Worm (Caenorhabditis elegans) whole organism, L3 larva: ENCODE measurements around the gene C14A6.8.
"Not testable (repeated sequence)": the region's sequence is repeated elsewhere in the genome, so short reads cannot be mapped to it uniquely, and the experiment has no call there.

Experiments used
- ZK546.5 ChIP-seq: sonication (generic microtip); optimal IDR thresholded peaks from 2 replicates; lab custom pipeline; 2017; ENCODE audit warnings: missing biosample characterization, missing genetic modification characterization
- aly-2 ChIP-seq: fragments of 150-350 bp; optimal IDR thresholded peaks from 2 replicates; lab custom pipeline; 2014; ENCODE audit warnings: missing biosample characterization, missing genetic modification characterization
- ceh-16 ChIP-seq: sonication (generic microtip); optimal IDR thresholded peaks from 2 replicates; lab custom pipeline; 2017; ENCODE audit warnings: missing biosample characterization, missing genetic modification characterization
- ceh-28 ChIP-seq: fragments of 150-350 bp; optimal IDR thresholded peaks from 2 replicates; lab custom pipeline; 2014; ENCODE audit warnings: missing biosample characterization, missing genetic modification reagents, missing genetic modification characterization
- ceh-9 ChIP-seq: sonication (generic microtip); optimal IDR thresholded peaks from 2 replicates; lab custom pipeline; 2018; ENCODE audit warnings: missing biosample characterization, missing genetic modification characterization
- daf-12 ChIP-seq: fragments of 150-350 bp; optimal IDR thresholded peaks from 2 replicates; lab custom pipeline; 2014; ENCODE audit warnings: missing biosample characterization, missing genetic modification reagents, missing genetic modification characterization
- egl-27 ChIP-seq: sonication (generic microtip); optimal IDR thresholded peaks from 4 replicates; lab custom pipeline; 2017; ENCODE audit warnings: missing biosample characterization, missing genetic modification reagents, missing genetic modification characterization
- egl-5 ChIP-seq: fragments of 150-350 bp; optimal IDR thresholded peaks from 2 replicates; lab custom pipeline; 2017; ENCODE audit warnings: missing biosample characterization, missing genetic modification reagents, missing genetic modification characterization, inconsistent platforms
- eor-1 ChIP-seq, 2 experiments: fragments of 150-350 bp; optimal IDR thresholded peaks; 2 replicates each; lab custom pipeline; 2014 to 2018; ENCODE audit warnings: missing biosample characterization in 2 of 2, missing genetic modification characterization in 2 of 2
- fkh-2 ChIP-seq: fragments of 150-350 bp; optimal IDR thresholded peaks from 2 replicates; lab custom pipeline; 2014; ENCODE audit warnings: missing biosample characterization, missing genetic modification reagents, missing genetic modification characterization
- fos-1 ChIP-seq: fragments of 150-350 bp; optimal IDR thresholded peaks from 2 replicates; lab custom pipeline; 2014; ENCODE audit warnings: missing biosample characterization, missing genetic modification characterization
- hmg-11 ChIP-seq: sonication (generic microtip); optimal IDR thresholded peaks from 2 replicates; lab custom pipeline; 2016; ENCODE audit warnings: missing genetic modification characterization, missing compliant biosample characterization
- lin-15B ChIP-seq: fragments of 150-350 bp; optimal IDR thresholded peaks from 2 replicates; lab custom pipeline; 2014; ENCODE audit warnings: missing biosample characterization, missing genetic modification characterization
- lin-39 ChIP-seq: fragments of 150-350 bp; optimal IDR thresholded peaks from 2 replicates; lab custom pipeline; 2018; ENCODE audit warnings: missing biosample characterization, missing genetic modification reagents, missing genetic modification characterization
- lsy-12 ChIP-seq: sonication (generic microtip); optimal IDR thresholded peaks from 2 replicates; lab custom pipeline; 2016; ENCODE audit warnings: mild to moderate bottlenecking, missing genetic modification characterization, missing compliant biosample characterization
- mdl-1 ChIP-seq: fragments of 150-350 bp; optimal IDR thresholded peaks from 2 replicates; lab custom pipeline; 2014; ENCODE audit warnings: missing biosample characterization, missing genetic modification characterization
- mml-1 ChIP-seq: fragments of 150-350 bp; sonication (generic microtip); optimal IDR thresholded peaks from 3 replicates; lab custom pipeline; 2014; ENCODE audit warnings: missing biosample characterization, missing genetic modification characterization
- nfya-1 ChIP-seq: sonication (generic microtip); optimal IDR thresholded peaks from 2 replicates; lab custom pipeline; 2017; ENCODE audit warnings: missing genetic modification characterization, mild to moderate bottlenecking, missing compliant biosample characterization, antibody characterized with exemption, moderate library complexity; ENCODE audit not compliant: insufficient read depth
- nhr-12 ChIP-seq: fragments of 150-350 bp; optimal IDR thresholded peaks from 2 replicates; lab custom pipeline; 2014; ENCODE audit warnings: missing biosample characterization, missing genetic modification characterization
- nhr-23 ChIP-seq: fragments of 150-350 bp; optimal IDR thresholded peaks from 2 replicates; lab custom pipeline; 2014; ENCODE audit warnings: missing biosample characterization, missing genetic modification reagents, missing genetic modification characterization
- nhr-237 ChIP-seq: fragments of 150-350 bp; optimal IDR thresholded peaks from 2 replicates; lab custom pipeline; 2014; ENCODE audit warnings: missing biosample characterization, missing genetic modification characterization
- nhr-25 ChIP-seq: sonication (generic microtip); optimal IDR thresholded peaks from 2 replicates; lab custom pipeline; 2017; ENCODE audit warnings: missing biosample characterization, missing genetic modification characterization
- nhr-28 ChIP-seq: fragments of 150-350 bp; optimal IDR thresholded peaks from 2 replicates; lab custom pipeline; 2014; ENCODE audit warnings: missing biosample characterization, missing genetic modification characterization
- nhr-43 ChIP-seq: sonication (generic microtip); optimal IDR thresholded peaks from 2 replicates; lab custom pipeline; 2016; ENCODE audit warnings: mild to moderate bottlenecking, missing genetic modification characterization, missing compliant biosample characterization; ENCODE audit not compliant: poor library complexity, severe bottlenecking
- nhr-67 ChIP-seq: fragments of 150-350 bp; optimal IDR thresholded peaks from 2 replicates; lab custom pipeline; 2014; ENCODE audit warnings: missing biosample characterization, missing genetic modification characterization
- nhr-76 ChIP-seq: fragments of 150-350 bp; sonication (generic microtip); optimal IDR thresholded peaks from 5 replicates; lab custom pipeline; 2014; ENCODE audit warnings: missing biosample characterization, missing genetic modification characterization
- nhr-77 ChIP-seq: fragments of 150-350 bp; optimal IDR thresholded peaks from 2 replicates; lab custom pipeline; 2014; ENCODE audit warnings: missing biosample characterization, missing genetic modification characterization
- pha-4 ChIP-seq: fragments of 150-350 bp; optimal IDR thresholded peaks from 2 replicates; lab custom pipeline; 2014; ENCODE audit warnings: missing biosample characterization, missing genetic modification reagents, missing genetic modification characterization
- pqm-1 ChIP-seq: fragments of 150-350 bp; optimal IDR thresholded peaks from 2 replicates; lab custom pipeline; 2017; ENCODE audit warnings: missing biosample characterization, missing genetic modification characterization, inconsistent platforms
- sea-2 ChIP-seq: fragments of 150-350 bp; sonication (generic microtip); optimal IDR thresholded peaks from 4 replicates; lab custom pipeline; 2014; ENCODE audit warnings: missing biosample characterization, missing genetic modification reagents, missing genetic modification characterization
- snpc-4 ChIP-seq: fragments of 150-350 bp; optimal IDR thresholded peaks from 2 replicates; lab custom pipeline; 2014; ENCODE audit warnings: missing biosample characterization, missing genetic modification characterization
- tbx-2 ChIP-seq: sonication (generic microtip); optimal IDR thresholded peaks from 2 replicates; lab custom pipeline; 2016; ENCODE audit warnings: mild to moderate bottlenecking, missing genetic modification characterization, missing compliant biosample characterization
- unc-39 ChIP-seq: sonication (generic microtip); optimal IDR thresholded peaks from 4 replicates; lab custom pipeline; 2017; ENCODE audit warnings: missing biosample characterization, missing genetic modification characterization
- ztf-4 ChIP-seq: fragments of 150-350 bp; optimal IDR thresholded peaks from 2 replicates; lab custom pipeline; 2014; ENCODE audit warnings: missing biosample characterization, missing genetic modification characterization

C14A6.8 gene

DNA sequence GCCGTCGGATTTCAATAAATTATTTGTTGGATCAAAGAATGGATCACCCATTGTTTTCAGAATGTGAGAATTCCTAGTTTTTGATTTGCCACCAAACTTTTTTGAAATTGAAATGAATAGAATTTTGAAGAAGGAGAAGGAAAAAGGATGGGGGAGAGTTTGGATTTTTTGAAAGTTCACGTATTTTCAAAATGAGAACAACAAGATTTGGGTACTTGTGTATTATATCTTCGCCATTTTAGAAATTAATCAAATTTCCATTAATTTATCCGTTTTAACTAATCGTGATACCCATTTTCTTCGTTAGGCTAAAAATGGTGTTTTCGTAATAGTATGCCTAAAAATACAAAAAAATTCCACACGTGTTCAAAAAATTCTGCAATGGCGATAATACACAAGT is at the start of gene C14A6.8:
Gene C14A6.8, minus strand, starts transcription at position 101 of the 400 bp plus-strand sequence.
- TF ChIP-seq aly-2 (no peak), pha-4 (tag; lab: Kevin White, UChicago) (no peak), nfya-1 (tag; lab: Kevin White, UChicago) (no peak), lsy-12 (tag; lab: Kevin White, UChicago) (no peak), ceh-16 (tag; lab: Kevin White, UChicago) (no peak), ceh-9 (no peak), nhr-77 (tag; lab: Kevin White, UChicago) (no peak), fos-1 (tag; lab: Kevin White, UChicago) (no peak), nhr-76 (no peak), nhr-67 (tag; lab: Kevin White, UChicago) (no peak), mml-1 (no peak), unc-39 (no peak), lin-39 (tag; lab: Kevin White, UChicago) (no peak), mdl-1 (tag; lab: Kevin White, UChicago) (no peak), nhr-12 (tag; lab: Kevin White, UChicago) (no peak), ztf-4 (tag; lab: Kevin White, UChicago) (no peak), fkh-2 (tag; lab: Kevin White, UChicago) (no peak)

DNA sequence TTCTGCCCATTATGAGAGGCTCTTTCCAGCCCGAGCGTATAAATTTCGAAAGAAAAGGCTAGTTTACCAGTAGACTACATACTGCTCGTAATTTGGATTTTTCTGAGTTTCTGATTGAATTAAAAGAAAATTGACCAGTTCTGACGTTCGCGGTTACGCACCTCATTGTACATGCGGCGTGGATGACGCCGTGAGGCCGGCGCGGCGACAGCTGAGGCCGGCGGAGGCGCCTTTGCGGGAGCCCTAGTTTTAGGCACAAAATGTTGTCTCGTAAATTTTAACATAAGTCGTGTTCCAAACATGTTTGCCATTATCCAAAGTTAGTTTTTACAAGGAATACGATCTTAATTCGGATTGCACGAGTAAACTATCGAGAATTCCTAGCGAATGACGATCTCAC is 45.3 kb upstream of the C14A6.8 start, which contains the start of gene F16H6.9:
Gene F16H6.9, plus strand, starts transcription at position 301 of the 400 bp plus-strand sequence.
- TF ChIP-seq egl-5; pqm-1 (tag; lab: Kevin White, UChicago); eor-1 (tag; optimal IDR thresholded peaks at IDR 0.05; lab: Kevin White, UChicago): not testable (repeated sequence)
- TF ChIP-seq, all 47 proteins: peak for 0; not testable (repeated sequence) for 47

DNA sequence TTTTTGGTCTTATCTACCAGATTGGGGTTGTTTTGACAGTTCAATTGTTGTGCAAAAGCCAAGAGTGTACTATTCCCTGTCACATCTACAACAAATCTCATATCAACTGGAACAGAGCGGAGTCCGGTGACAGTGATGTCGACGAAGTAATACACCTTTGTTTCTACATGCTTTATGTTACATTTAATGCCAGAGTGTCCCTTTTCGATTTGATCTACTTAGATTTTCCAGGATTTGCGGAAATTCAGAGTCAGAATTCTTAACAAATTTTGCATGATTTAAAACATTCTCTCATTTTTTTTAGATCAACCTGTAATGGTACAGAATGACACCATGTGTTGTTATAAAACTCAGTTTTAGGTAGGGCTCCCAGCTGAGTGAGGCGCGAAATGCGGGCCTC is 44.7 kb upstream of the C14A6.8 start, which contains the start of gene F16H6.8:
Gene F16H6.8, minus strand, starts transcription at position 101 of the 400 bp plus-strand sequence.
- TF ChIP-seq nhr-43, fos-1, nhr-28 (tag; lab: Kevin White, UChicago): not testable (repeated sequence)
- TF ChIP-seq, all 47 proteins: peak for 0; not testable (repeated sequence) for 47

DNA sequence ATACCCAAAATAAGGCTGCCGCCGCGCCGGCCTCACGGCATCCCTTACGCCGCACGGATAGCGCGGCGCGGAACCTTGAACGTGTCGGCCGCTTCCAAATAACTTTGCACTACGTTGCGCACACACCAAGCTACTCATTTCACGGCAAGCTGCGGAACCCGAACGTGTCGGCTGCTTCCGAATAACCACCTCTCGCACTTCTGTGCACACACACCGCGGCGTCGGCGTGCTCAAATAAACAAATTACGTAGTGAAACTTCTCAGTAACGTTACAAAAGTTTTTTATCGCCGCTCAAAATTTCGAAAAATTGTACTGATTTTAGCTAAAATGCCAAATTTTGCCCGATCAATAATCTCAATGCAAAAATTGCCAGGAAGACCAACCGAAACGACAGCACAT is 41.4 kb upstream of the C14A6.8 start:
- TF ChIP-seq nfya-1 (tag; lab: Kevin White, UChicago) = no peak
- no peak for TF ChIP-seq hmg-11
- TF ChIP-seq nhr-12 (tag; lab: Kevin White, UChicago) = no peak
- no peak for TF ChIP-seq nhr-25
- TF ChIP-seq sea-2 (GFP tag; lab: Kevin White, UChicago) = no peak
- TF ChIP-seq ZK546.5 (tag; lab: Kevin White, UChicago) = no peak
- TF ChIP-seq mdl-1 (tag; lab: Kevin White, UChicago) = no peak
- no peak for TF ChIP-seq daf-12 (tag; lab: Kevin White, UChicago)
- TF ChIP-seq lin-15B (tag; lab: Kevin White, UChicago) = no peak

DNA sequence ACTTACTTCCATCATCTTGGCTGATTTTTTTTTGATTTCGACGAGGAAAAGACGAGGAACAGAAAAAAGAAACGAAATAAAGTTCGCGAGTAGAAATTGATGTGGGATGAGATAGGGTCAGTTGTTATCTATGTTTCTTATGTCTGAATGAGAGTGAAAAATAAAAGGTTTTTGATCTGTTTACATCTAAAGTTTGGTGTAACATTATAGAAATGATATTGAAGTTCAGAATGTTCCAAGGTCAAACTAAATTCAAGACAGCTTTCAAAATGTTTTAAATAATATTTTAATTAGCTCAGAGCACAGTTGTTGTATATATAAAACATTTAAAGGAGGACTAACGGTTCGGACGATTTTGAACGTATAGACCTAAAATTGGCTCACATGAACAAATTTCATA is 37.6 kb upstream of the C14A6.8 start, which contains the start of gene F16H6.7:
Gene F16H6.7, minus strand, starts transcription at position 101 of the 400 bp plus-strand sequence.
- TF ChIP-seq egl-27 (tag; lab: Kevin White, UChicago) = no peak
- TF ChIP-seq nhr-237 (tag; lab: Kevin White, UChicago) = no peak
- no peak for TF ChIP-seq lsy-12 (tag; lab: Kevin White, UChicago)
- TF ChIP-seq nhr-28 (tag; lab: Kevin White, UChicago) = no peak
- TF ChIP-seq ZK546.5 (tag; lab: Kevin White, UChicago) = no peak
- no peak for TF ChIP-seq snpc-4 (tag; lab: Kevin White, UChicago)
- TF ChIP-seq ceh-28 (tag; lab: Kevin White, UChicago) = no peak
- no peak for TF ChIP-seq nhr-76
- TF ChIP-seq tbx-2 = no peak
- TF ChIP-seq nhr-77 (tag; lab: Kevin White, UChicago) = no peak
- TF ChIP-seq nhr-23 = no peak
